Fruit fly (Drosophila melanogaster): ENCODE results near the gene CG15771.

DNA sequence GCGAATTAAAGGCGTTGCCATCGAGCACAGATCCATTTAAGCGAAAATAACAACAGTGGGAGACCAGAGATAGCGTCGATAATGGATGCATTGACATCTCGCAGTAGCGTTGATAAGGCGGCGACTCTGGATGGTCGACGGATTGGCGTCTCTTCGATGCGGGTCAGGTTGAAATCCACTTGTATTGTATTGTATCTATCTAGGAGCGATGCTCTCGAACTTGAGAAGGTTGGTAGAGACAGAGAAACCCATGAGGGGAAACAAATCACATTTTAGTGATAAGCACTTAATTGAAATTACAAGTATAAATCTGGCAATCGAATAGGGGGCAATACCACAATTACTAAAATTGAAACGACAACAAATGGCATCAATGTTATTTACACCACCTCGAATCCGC, 31.8 kb upstream of the CG15771 start:
- no peak for TF ChIP-seq psq (GFP tag; optimal IDR thresholded peaks at IDR 0.05)
- no peak for TF ChIP-seq dmrt93B (GFP tag; optimal IDR thresholded peaks at IDR 0.05)
- no peak for TF ChIP-seq woc (GFP tag; optimal IDR thresholded peaks at IDR 0.05)
- no peak for TF ChIP-seq tai (GFP tag; optimal IDR thresholded peaks at IDR 0.05)
- TF ChIP-seq h (GFP tag; optimal IDR thresholded peaks at IDR 0.05) = no peak
- no peak for TF ChIP-seq br (GFP tag; optimal IDR thresholded peaks at IDR 0.05)
- TF ChIP-seq GATAd (GFP tag; optimal IDR thresholded peaks at IDR 0.05) = no peak
- TF ChIP-seq CG9705 (GFP tag; optimal IDR thresholded peaks at IDR 0.05) = no peak
- no peak for TF ChIP-seq Dfd (GFP tag; optimal IDR thresholded peaks at IDR 0.05)

Measured in whole organism, wandering third instar larva.